Fruit fly (Drosophila melanogaster) whole organism, embryonic: Measurements from ENCODE around the gene nop5.

Source experiments
- Abd-B ChIP-seq: fragments of 200-800 bp; sonication (Bioruptor generic); optimal IDR thresholded peaks from 2 replicates; lab custom pipeline; 2018; ENCODE audit warnings: missing biosample characterization, mild to moderate bottlenecking, missing genetic modification characterization, moderate library complexity
- Awh ChIP-seq: fragments of 200-800 bp; sonication (Bioruptor generic); IDR thresholded peaks from 2 replicates; pipeline ENCODE4, ENCODE4 v1.3.6; 2022; ENCODE audit warnings: missing biosample characterization, missing genetic modification characterization
- B-H1 ChIP-seq: fragments of 200-800 bp; sonication (Bioruptor generic); IDR thresholded peaks from 3 replicates; pipeline ENCODE4 v1.3.6; 2022; ENCODE audit warnings: missing biosample characterization, missing genetic modification characterization
- Bdp1 ChIP-seq: fragments of 200-800 bp; sonication (Bioruptor generic); optimal IDR thresholded peaks from 3 replicates; lab custom pipeline; 2016; ENCODE audit warnings: missing biosample characterization, missing genetic modification characterization
- Bgb ChIP-seq: fragments of 200-800 bp; sonication (Bioruptor generic); IDR thresholded peaks from 2 replicates; pipeline ENCODE4 v1.3.6; 2022; ENCODE audit warnings: missing biosample characterization, missing genetic modification characterization; ENCODE audit not compliant: partially characterized antibody
- C15 ChIP-seq: fragments of 200-800 bp; sonication (Bioruptor generic); IDR thresholded peaks from 3 replicates; pipeline ENCODE4 v1.3.6; 2022; ENCODE audit warnings: missing biosample characterization, missing genetic modification characterization
- CG10366 ChIP-seq: fragments of 200-800 bp; sonication (Bioruptor generic); IDR thresholded peaks from 2 replicates; pipeline ENCODE4 v1.3.6; 2022; ENCODE audit warnings: missing biosample characterization, missing genetic modification characterization
- CG10462 ChIP-seq: fragments of 200-800 bp; sonication (Bioruptor generic); optimal IDR thresholded peaks from 2 replicates; lab custom pipeline; 2016; ENCODE audit warnings: missing biosample characterization, missing genetic modification characterization
- CG10654 ChIP-seq: fragments of 200-800 bp; sonication (Bioruptor generic); optimal IDR thresholded peaks from 2 replicates; lab custom pipeline; 2016; ENCODE audit warnings: missing biosample characterization, missing genetic modification characterization
- CG11504 ChIP-seq: fragments of 200-800 bp; sonication (Bioruptor generic); optimal IDR thresholded peaks from 3 replicates; lab custom pipeline; 2019; ENCODE audit warnings: missing biosample characterization, mild to moderate bottlenecking, missing genetic modification characterization, moderate library complexity
- CG11695 ChIP-seq: fragments of 200-800 bp; sonication (Bioruptor generic); IDR thresholded peaks from 3 replicates; pipeline ENCODE4 v1.3.6; 2022; ENCODE audit warnings: missing biosample characterization, missing genetic modification characterization
- CG12104 ChIP-seq: fragments of 200-800 bp; sonication (Bioruptor generic); optimal IDR thresholded peaks from 3 replicates; lab custom pipeline; 2016; ENCODE audit warnings: missing biosample characterization, missing genetic modification characterization
- CG1233 ChIP-seq: fragments of 200-800 bp; sonication (Bioruptor generic); optimal IDR thresholded peaks from 4 replicates; lab custom pipeline; 2018; ENCODE audit warnings: missing biosample characterization, mild to moderate bottlenecking, missing genetic modification characterization
- CG15011 ChIP-seq: fragments of 200-800 bp; sonication (Bioruptor generic); optimal IDR thresholded peaks from 3 replicates; lab custom pipeline; 2018; ENCODE audit warnings: missing biosample characterization, mild to moderate bottlenecking, missing genetic modification characterization
- CG17328 ChIP-seq: fragments of 200-800 bp; sonication (Bioruptor generic); IDR thresholded peaks from 2 replicates; pipeline ENCODE4 v1.3.6; 2022; ENCODE audit warnings: missing biosample characterization, missing genetic modification characterization
- CG18476 ChIP-seq: fragments of 200-800 bp; sonication (Bioruptor generic); optimal IDR thresholded peaks from 2 replicates; lab custom pipeline; 2016; ENCODE audit warnings: missing biosample characterization, mild to moderate bottlenecking, missing genetic modification characterization
- CG2678 ChIP-seq: fragments of 200-800 bp; sonication (Bioruptor generic); optimal IDR thresholded peaks from 3 replicates; lab custom pipeline; 2019; ENCODE audit warnings: missing biosample characterization, mild to moderate bottlenecking, missing genetic modification characterization, moderate library complexity
- CG3726 ChIP-seq: fragments of 200-800 bp; sonication (Bioruptor generic); IDR thresholded peaks from 3 replicates; pipeline ENCODE4, ENCODE4 v1.3.6; 2022; ENCODE audit warnings: missing biosample characterization, missing genetic modification characterization
- CG6654 ChIP-seq: fragments of 200-800 bp; sonication (Bioruptor generic); optimal IDR thresholded peaks from 2 replicates; lab custom pipeline; 2017; ENCODE audit warnings: missing biosample characterization, mild to moderate bottlenecking, missing genetic modification characterization
- CG6791 ChIP-seq: fragments of 200-800 bp; sonication (Bioruptor generic); IDR thresholded peaks from 3 replicates; pipeline ENCODE4 v1.3.6; 2022; ENCODE audit warnings: missing biosample characterization, missing genetic modification characterization; ENCODE audit not compliant: partially characterized antibody
- CG9817 ChIP-seq: fragments of 200-800 bp; sonication (Bioruptor generic); optimal IDR thresholded peaks from 2 replicates; lab custom pipeline; 2018; ENCODE audit warnings: missing biosample characterization, mild to moderate bottlenecking, missing genetic modification characterization, moderate library complexity
- D ChIP-seq, 2 experiments: fragments of 200-800 bp in 1 of 2; fragments of >200 bp in 1 of 2; sonication (Bioruptor generic) in 1 of 2; optimal IDR thresholded peaks; 2 replicates in 1 of 2; 3 replicates in 1 of 2; lab custom pipeline; 2017; ENCODE audit warnings: mild to moderate bottlenecking in 1 of 2, missing biosample characterization in 1 of 2, missing genetic modification characterization in 1 of 2, missing genetic modification reagents in 1 of 2
- Dfd ChIP-seq, 2 experiments: fragments of >200 bp; optimal IDR thresholded peaks; 2 replicates each; lab custom pipeline; 2017; ENCODE audit warnings: missing biosample characterization in 2 of 2, missing genetic modification characterization in 2 of 2
- Gug ChIP-seq: fragments of 200-800 bp; sonication (Bioruptor generic); IDR thresholded peaks from 4 replicates; pipeline ENCODE4 v1.3.6; 2022; ENCODE audit warnings: missing biosample characterization, missing genetic modification characterization
- Hmx ChIP-seq: fragments of 200-800 bp; sonication (Bioruptor generic); optimal IDR thresholded peaks from 2 replicates; lab custom pipeline; 2016; ENCODE audit warnings: missing biosample characterization, missing genetic modification characterization
- MBD-R2 ChIP-seq: fragments of 200-800 bp; sonication (Bioruptor generic); IDR thresholded peaks from 2 replicates; pipeline ENCODE4 v1.3.6; 2022; ENCODE audit warnings: missing biosample characterization, missing genetic modification characterization
- NfI ChIP-seq: fragments of 200-800 bp; sonication (Bioruptor generic); optimal IDR thresholded peaks from 3 replicates; lab custom pipeline; 2018; ENCODE audit warnings: missing biosample characterization, mild to moderate bottlenecking, missing genetic modification characterization, moderate library complexity
- Opbp ChIP-seq: fragments of 200-800 bp; sonication (Bioruptor generic); IDR thresholded peaks from 3 replicates; pipeline ENCODE4 v1.3.6; 2022; ENCODE audit warnings: missing biosample characterization, missing genetic modification characterization; ENCODE audit not compliant: partially characterized antibody
- Xrp1 ChIP-seq: fragments of 200-800 bp; sonication (Bioruptor generic); IDR thresholded peaks from 2 replicates; pipeline ENCODE4 v1.3.6; 2022; ENCODE audit warnings: missing biosample characterization, missing genetic modification characterization
- al ChIP-seq: fragments of 200-800 bp; sonication (Bioruptor generic); IDR thresholded peaks from 2 replicates; pipeline ENCODE4 v1.3.6; 2022; ENCODE audit warnings: missing biosample characterization, missing genetic modification characterization
- ara ChIP-seq: fragments of 200-800 bp; sonication (Bioruptor generic); IDR thresholded peaks from 2 replicates; pipeline ENCODE4 v1.3.6; 2022; ENCODE audit warnings: missing biosample characterization, missing genetic modification characterization
- caup ChIP-seq: fragments of 200-800 bp; sonication (Bioruptor generic); optimal IDR thresholded peaks from 3 replicates; lab custom pipeline; 2017; ENCODE audit warnings: missing biosample characterization, mild to moderate bottlenecking, missing genetic modification characterization, moderate library complexity; ENCODE audit not compliant: severe bottlenecking
- chm ChIP-seq: fragments of 200-800 bp; sonication (Bioruptor generic); IDR thresholded peaks from 2 replicates; pipeline ENCODE4 v1.3.6; 2022; ENCODE audit warnings: missing biosample characterization, missing genetic modification characterization
- gsb ChIP-seq: fragments of 200-800 bp; sonication (Bioruptor generic); IDR thresholded peaks from 2 replicates; pipeline ENCODE4 v1.3.6; 2022; ENCODE audit warnings: missing biosample characterization, missing genetic modification characterization
- hkb ChIP-seq, 2 experiments: fragments of 200-800 bp in 1 of 2; fragments of >200 bp in 1 of 2; sonication (Bioruptor generic) in 1 of 2; IDR thresholded peaks in 1 of 2; optimal IDR thresholded peaks in 1 of 2; 2 replicates each; pipeline versions ENCODE4 v1.3.6 to Lab custom; 2017 to 2022; ENCODE audit warnings: missing biosample characterization in 1 of 2, missing genetic modification characterization in 1 of 2
- lbe ChIP-seq: fragments of 200-800 bp; sonication (Bioruptor generic); optimal IDR thresholded peaks from 2 replicates; lab custom pipeline; 2016; ENCODE audit warnings: missing biosample characterization, mild to moderate bottlenecking, missing genetic modification characterization
- mam ChIP-seq: fragments of 200-800 bp; sonication (Bioruptor generic); optimal IDR thresholded peaks from 3 replicates; lab custom pipeline; 2016; ENCODE audit warnings: missing biosample characterization, missing genetic modification characterization
- odd ChIP-seq: fragments of 200-800 bp; sonication (Bioruptor generic); optimal IDR thresholded peaks from 2 replicates; lab custom pipeline; 2017; ENCODE audit warnings: missing biosample characterization, mild to moderate bottlenecking, missing genetic modification characterization
- peb ChIP-seq: fragments of 200-800 bp; sonication (Bioruptor generic); IDR thresholded peaks from 2 replicates; pipeline ENCODE4 v1.3.6; 2022; ENCODE audit warnings: missing biosample characterization, missing genetic modification characterization
- sd ChIP-seq: fragments of 200-800 bp; sonication (Bioruptor generic); optimal IDR thresholded peaks from 3 replicates; lab custom pipeline; 2018; ENCODE audit warnings: missing biosample characterization, mild to moderate bottlenecking, missing genetic modification characterization, moderate library complexity
- seq ChIP-seq: fragments of 200-800 bp; sonication (Bioruptor generic); IDR thresholded peaks from 2 replicates; pipeline ENCODE4 v1.3.6; 2022; ENCODE audit warnings: missing biosample characterization, missing genetic modification characterization
- slbo ChIP-seq: fragments of 200-800 bp; sonication (Bioruptor generic); IDR thresholded peaks from 2 replicates; pipeline ENCODE4 v1.3.6; 2022; ENCODE audit warnings: missing biosample characterization, missing genetic modification characterization
- stwl ChIP-seq: fragments of 200-800 bp; sonication (Bioruptor generic); optimal IDR thresholded peaks from 3 replicates; lab custom pipeline; 2018; ENCODE audit warnings: missing biosample characterization, mild to moderate bottlenecking, missing genetic modification characterization, moderate library complexity
- tin ChIP-seq: fragments of 200-800 bp; sonication (Bioruptor generic); optimal IDR thresholded peaks from 3 replicates; lab custom pipeline; 2016; ENCODE audit warnings: missing biosample characterization, missing genetic modification characterization
- tll ChIP-seq, 2 experiments: fragments of 200-800 bp in 1 of 2; fragments of >200 bp in 1 of 2; sonication (Bioruptor generic) in 1 of 2; optimal IDR thresholded peaks; 2 replicates each; lab custom pipeline; 2017 to 2019; ENCODE audit warnings: missing biosample characterization in 2 of 2, missing genetic modification characterization in 2 of 2, mild to moderate bottlenecking in 1 of 2, moderate library complexity in 1 of 2
- toy ChIP-seq: fragments of 200-800 bp; sonication (Bioruptor generic); IDR thresholded peaks from 2 replicates; pipeline ENCODE4 v1.3.6; 2022; ENCODE audit warnings: missing biosample characterization, missing genetic modification characterization
- wek ChIP-seq: fragments of 200-800 bp; sonication (Bioruptor generic); optimal IDR thresholded peaks from 3 replicates; lab custom pipeline; 2018; ENCODE audit warnings: missing biosample characterization, mild to moderate bottlenecking, missing genetic modification characterization, moderate library complexity
- zf30C ChIP-seq: fragments of 200-800 bp; sonication (Bioruptor generic); optimal IDR thresholded peaks from 3 replicates; lab custom pipeline; 2018; ENCODE audit warnings: missing biosample characterization, mild to moderate bottlenecking, missing genetic modification characterization

nop5 gene

dm6 chr2L:6922091-6922753, 3.7 kb upstream of the nop5 start (continued):
- TF ChIP-seq CG6654 (peak; percentile 30), CG9817 (tag; lab: Kevin White, UChicago) (no peak), CG12104 (GFP tag; lab: Kevin White, UChicago) (peak; percentile 1), toy (GFP tag; lab: Robert Waterston, UW) (no peak), D (optimal IDR thresholded peaks at IDR 0.05; lab: Kevin White, UChicago) (no peak), D (GFP tag; optimal IDR thresholded peaks at IDR 0.05; lab: Kevin White, UChicago) (peak; percentile 60), sd (tag; lab: Kevin White, UChicago) (no peak), caup (peak; percentile 60), zf30C (GFP tag; lab: Kevin White, UChicago) (peak; percentile 89), lbe (peak; percentile 26), CG1233 (GFP tag; lab: Kevin White, UChicago) (peak; percentile 51), Xrp1 (GFP tag; lab: Robert Waterston, UW) (peak; percentile 90), tll (GFP tag; optimal IDR thresholded peaks at IDR 0.05; lab: Kevin White, UChicago) (no peak), CG10366 (peak; percentile 80; the same call in 1 of the 2 replicates), B-H1 (GFP tag; lab: Robert Waterston, UW) (no peak; the same call in 2 of the 3 replicates), CG10462 (peak; percentile 46), CG2678 (tag; lab: Kevin White, UChicago) (no peak), gsb (no peak; the same call in 1 of the 2 replicates), Abd-B (no peak), slbo (no peak), CG11695 (GFP tag; lab: Robert Waterston, UW) (peak; percentile 76), CG18476 (GFP tag; lab: Kevin White, UChicago) (peak; percentile 33), C15 (GFP tag; lab: Robert Waterston, UW) (0 out of 3 replicates have a peak, but pooled peaks have one; percentile 55), chm (GFP tag; lab: Robert Waterston, UW) (no peak), Dfd (GFP tag; optimal IDR thresholded peaks at IDR 0.05; lab: Kevin White, UChicago) (no peak), hkb (optimal IDR thresholded peaks at IDR 0.05; lab: Kevin White, UChicago) (no peak), hkb (GFP tag; IDR thresholded peaks at IDR 0.05; lab: Robert Waterston, UW) (peak; percentile 90), odd (GFP tag; lab: Kevin White, UChicago) (peak; percentile 13), mam (GFP tag; lab: Kevin White, UChicago) (peak; percentile 76), tin (GFP tag; lab: Kevin White, UChicago) (peak; percentile 68), MBD-R2 (GFP tag; lab: Robert Waterston, UW) (0 out of 2 replicates have a peak, but pooled peaks have one; percentile 6), stwl (tag; lab: Kevin White, UChicago) (no peak), Gug (GFP tag; lab: Robert Waterston, UW) (peak; percentile 58; the same call in 2 of the 4 replicates), NfI (GFP tag; lab: Kevin White, UChicago) (no peak), ara (GFP tag; lab: Robert Waterston, UW) (no peak; the same call in 1 of the 2 replicates), CG6791 (GFP tag; lab: Robert Waterston, UW) (no peak), peb (GFP tag; lab: Robert Waterston, UW) (peak; percentile 45; the same call in 1 of the 2 replicates), al (GFP tag; lab: Robert Waterston, UW) (no peak; the same call in 1 of the 2 replicates), CG15011 (no peak), CG17328 (peak; percentile 89), Bdp1 (GFP tag; lab: Kevin White, UChicago) (no peak), seq (GFP tag; lab: Robert Waterston, UW) (peak; percentile 67; the same call in 1 of the 2 replicates), Bgb (GFP tag; lab: Robert Waterston, UW) (no peak), Opbp (GFP tag; lab: Robert Waterston, UW) (no peak), Awh (GFP tag; lab: Robert Waterston, UW) (no peak), CG11504 (no peak), CG10654 (GFP tag; lab: Kevin White, UChicago) (peak; percentile 59), Hmx (GFP tag; lab: Kevin White, UChicago) (no peak), CG3726 (GFP tag; lab: Robert Waterston, UW) (no peak), wek (GFP tag; lab: Kevin White, UChicago) (peak; percentile 9)
